Worm (Caenorhabditis elegans) whole organism, L4/young adult: ENCODE measurements around the gene srx-28.

Source experiments
- W03F9.2 ChIP-seq: fragments of 150-350 bp; optimal IDR thresholded peaks from 2 replicates; lab custom pipeline; 2014; ENCODE audit warnings: missing biosample characterization, missing genetic modification characterization
- dao-5 ChIP-seq: sonication (generic microtip); optimal IDR thresholded peaks from 2 replicates; lab custom pipeline; 2016; ENCODE audit warnings: missing genotype, missing genetic modification characterization, moderate library complexity, missing compliant biosample characterization

DNA sequence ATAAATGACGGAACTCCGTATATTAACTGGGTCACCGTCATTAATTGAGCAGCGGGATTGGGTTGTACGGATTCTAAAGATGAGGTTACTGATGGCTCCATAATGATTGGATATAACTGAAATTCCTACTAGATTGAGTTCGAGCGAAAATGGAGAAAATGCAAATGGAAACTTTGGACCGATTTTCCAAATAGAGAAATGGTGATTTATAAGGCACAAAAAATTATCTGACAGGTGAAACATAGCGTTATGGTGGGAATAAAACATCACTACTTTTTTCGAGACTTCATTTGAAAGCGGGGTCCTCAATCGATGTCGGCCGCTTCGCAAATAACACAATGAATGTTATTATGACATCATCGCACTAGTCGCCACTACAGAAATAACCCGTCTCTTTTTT is 34.5 kb downstream of the srx-28 start, which contains the start of gene srg-60:
- TF ChIP-seq dao-5 (tag; lab: Kevin White, UChicago) (no peak), W03F9.2 (no peak)
